Worm (Caenorhabditis elegans) whole organism, L3 larva: Measurements from ENCODE around the gene srsx-37.
A peak's percentile ranks its signal among the peaks of the same experiment; 100 is the strongest.

Experiments used
- R02D3.7 ChIP-seq: fragments of 150-350 bp; optimal IDR thresholded peaks from 2 replicates; lab custom pipeline; 2014; ENCODE audit warnings: missing biosample characterization, missing genetic modification characterization
- aly-2 ChIP-seq: fragments of 150-350 bp; optimal IDR thresholded peaks from 2 replicates; lab custom pipeline; 2014; ENCODE audit warnings: missing biosample characterization, missing genetic modification characterization
- ceh-16 ChIP-seq: sonication (generic microtip); optimal IDR thresholded peaks from 2 replicates; lab custom pipeline; 2017; ENCODE audit warnings: missing biosample characterization, missing genetic modification characterization
- ceh-28 ChIP-seq: fragments of 150-350 bp; optimal IDR thresholded peaks from 2 replicates; lab custom pipeline; 2014; ENCODE audit warnings: missing biosample characterization, missing genetic modification reagents, missing genetic modification characterization
- ceh-82 ChIP-seq: fragments of 150-350 bp; optimal IDR thresholded peaks from 2 replicates; lab custom pipeline; 2014; ENCODE audit warnings: missing biosample characterization, missing genetic modification characterization
- ceh-9 ChIP-seq: sonication (generic microtip); optimal IDR thresholded peaks from 2 replicates; lab custom pipeline; 2018; ENCODE audit warnings: missing biosample characterization, missing genetic modification characterization
- daf-12 ChIP-seq: fragments of 150-350 bp; optimal IDR thresholded peaks from 2 replicates; lab custom pipeline; 2014; ENCODE audit warnings: missing biosample characterization, missing genetic modification reagents, missing genetic modification characterization
- egl-27 ChIP-seq: sonication (generic microtip); optimal IDR thresholded peaks from 4 replicates; lab custom pipeline; 2017; ENCODE audit warnings: missing biosample characterization, missing genetic modification reagents, missing genetic modification characterization
- elt-1 ChIP-seq: fragments of 150-350 bp; optimal IDR thresholded peaks from 2 replicates; lab custom pipeline; 2014; ENCODE audit warnings: missing biosample characterization, missing genetic modification characterization
- elt-2 ChIP-seq: sonication (generic microtip); optimal IDR thresholded peaks from 2 replicates; lab custom pipeline; 2016; ENCODE audit warnings: missing genetic modification reagents, mild to moderate bottlenecking, missing genetic modification characterization, missing compliant biosample characterization
- elt-3 ChIP-seq, 3 experiments: fragments of 150-350 bp in 1 of 3; sonication (generic microtip) in 2 of 3; optimal IDR thresholded peaks; 2 replicates in 2 of 3; 4 replicates in 1 of 3; lab custom pipeline; 2014 to 2017; ENCODE audit warnings: missing biosample characterization in 3 of 3, missing genetic modification characterization in 3 of 3
- fkh-10 ChIP-seq: sonication (generic microtip); optimal IDR thresholded peaks from 2 replicates; lab custom pipeline; 2017; ENCODE audit warnings: missing biosample characterization, missing genetic modification reagents, missing genetic modification characterization
- fkh-2 ChIP-seq: fragments of 150-350 bp; optimal IDR thresholded peaks from 2 replicates; lab custom pipeline; 2014; ENCODE audit warnings: missing biosample characterization, missing genetic modification reagents, missing genetic modification characterization
- fos-1 ChIP-seq: fragments of 150-350 bp; optimal IDR thresholded peaks from 2 replicates; lab custom pipeline; 2014; ENCODE audit warnings: missing biosample characterization, missing genetic modification characterization
- hmg-11 ChIP-seq: sonication (generic microtip); optimal IDR thresholded peaks from 2 replicates; lab custom pipeline; 2016; ENCODE audit warnings: missing genetic modification characterization, missing compliant biosample characterization
- lin-15B ChIP-seq: fragments of 150-350 bp; optimal IDR thresholded peaks from 2 replicates; lab custom pipeline; 2014; ENCODE audit warnings: missing biosample characterization, missing genetic modification characterization
- lin-39 ChIP-seq: fragments of 150-350 bp; optimal IDR thresholded peaks from 2 replicates; lab custom pipeline; 2018; ENCODE audit warnings: missing biosample characterization, missing genetic modification reagents, missing genetic modification characterization
- lsy-12 ChIP-seq: sonication (generic microtip); optimal IDR thresholded peaks from 2 replicates; lab custom pipeline; 2016; ENCODE audit warnings: mild to moderate bottlenecking, missing genetic modification characterization, missing compliant biosample characterization
- mdl-1 ChIP-seq: fragments of 150-350 bp; optimal IDR thresholded peaks from 2 replicates; lab custom pipeline; 2014; ENCODE audit warnings: missing biosample characterization, missing genetic modification characterization
- mml-1 ChIP-seq: fragments of 150-350 bp; sonication (generic microtip); optimal IDR thresholded peaks from 3 replicates; lab custom pipeline; 2014; ENCODE audit warnings: missing biosample characterization, missing genetic modification characterization
- nhr-12 ChIP-seq: fragments of 150-350 bp; optimal IDR thresholded peaks from 2 replicates; lab custom pipeline; 2014; ENCODE audit warnings: missing biosample characterization, missing genetic modification characterization
- nhr-23 ChIP-seq: fragments of 150-350 bp; optimal IDR thresholded peaks from 2 replicates; lab custom pipeline; 2014; ENCODE audit warnings: missing biosample characterization, missing genetic modification reagents, missing genetic modification characterization
- nhr-25 ChIP-seq: sonication (generic microtip); optimal IDR thresholded peaks from 2 replicates; lab custom pipeline; 2017; ENCODE audit warnings: missing biosample characterization, missing genetic modification characterization
- nhr-43 ChIP-seq: sonication (generic microtip); optimal IDR thresholded peaks from 2 replicates; lab custom pipeline; 2016; ENCODE audit warnings: mild to moderate bottlenecking, missing genetic modification characterization, missing compliant biosample characterization; ENCODE audit not compliant: poor library complexity, severe bottlenecking
- nhr-76 ChIP-seq: fragments of 150-350 bp; sonication (generic microtip); optimal IDR thresholded peaks from 5 replicates; lab custom pipeline; 2014; ENCODE audit warnings: missing biosample characterization, missing genetic modification characterization
- nhr-77 ChIP-seq: fragments of 150-350 bp; optimal IDR thresholded peaks from 2 replicates; lab custom pipeline; 2014; ENCODE audit warnings: missing biosample characterization, missing genetic modification characterization
- pqm-1 ChIP-seq: fragments of 150-350 bp; optimal IDR thresholded peaks from 2 replicates; lab custom pipeline; 2017; ENCODE audit warnings: missing biosample characterization, missing genetic modification characterization, inconsistent platforms
- sea-2 ChIP-seq: fragments of 150-350 bp; sonication (generic microtip); optimal IDR thresholded peaks from 4 replicates; lab custom pipeline; 2014; ENCODE audit warnings: missing biosample characterization, missing genetic modification reagents, missing genetic modification characterization
- skn-1 ChIP-seq: fragments of 150-350 bp; optimal IDR thresholded peaks from 2 replicates; lab custom pipeline; 2014; ENCODE audit warnings: missing biosample characterization, missing genetic modification characterization
- zag-1 ChIP-seq: fragments of 150-350 bp; optimal IDR thresholded peaks from 2 replicates; lab custom pipeline; 2014; ENCODE audit warnings: missing biosample characterization, missing genetic modification characterization
- ztf-4 ChIP-seq: fragments of 150-350 bp; optimal IDR thresholded peaks from 2 replicates; lab custom pipeline; 2014; ENCODE audit warnings: missing biosample characterization, missing genetic modification characterization

srsx-37 gene

ce11 chrV:15226206-15226605, 32.7 kb downstream of the srsx-37 start:
- TF ChIP-seq nhr-77 (tag; lab: Kevin White, UChicago), result no peak
- TF ChIP-seq elt-2 (tag; lab: Kevin White, UChicago), result peak; percentile 56

ce11 chrV:15225650-15226049, 33.3 kb downstream of the srsx-37 start, which contains the start of gene srw-14:
Gene srw-14 (plus strand): TSS chrV:15225950.
- TF ChIP-seq fkh-10 (GFP tag; lab: Kevin White, UChicago) (no peak), skn-1 (tag; lab: Kevin White, UChicago) (no peak), fkh-2 (tag; lab: Kevin White, UChicago) (no peak), pqm-1 (tag; lab: Kevin White, UChicago) (no peak), sea-2 (GFP tag; lab: Kevin White, UChicago) (no peak), aly-2 (tag; lab: Kevin White, UChicago) (no peak)

- TF ChIP-seq nhr-23 (tag; lab: Kevin White, UChicago) (no peak), elt-1 (tag; lab: Kevin White, UChicago) (no peak), elt-3 (tag; optimal IDR thresholded peaks at IDR 0.05; lab: Kevin White, UChicago) (no peak), nhr-43 (no peak), sea-2 (GFP tag; lab: Kevin White, UChicago) (no peak), mdl-1 (tag; lab: Kevin White, UChicago) (no peak)
Measured at ce11 chrV:15223668-15224067, 35.3 kb downstream of the srsx-37 start, which contains the start of gene srw-24. Gene srw-24 (plus strand): TSS chrV:15223968.

- TF ChIP-seq lin-15B (tag; lab: Kevin White, UChicago) (no peak), fkh-10 (GFP tag; lab: Kevin White, UChicago) (no peak), hmg-11 (tag; lab: Kevin White, UChicago) (no peak), nhr-12 (no peak), fos-1 (tag; lab: Kevin White, UChicago) (no peak), egl-27 (tag; lab: Kevin White, UChicago) (no peak), elt-3 (tag; optimal IDR thresholded peaks at IDR 0.05; lab: Kevin White, UChicago) (no peak), ztf-4 (tag; lab: Kevin White, UChicago) (no peak), sea-2 (GFP tag; lab: Kevin White, UChicago) (no peak), daf-12 (tag; lab: Kevin White, UChicago) (no peak), lin-39 (tag; lab: Kevin White, UChicago) (no peak), R02D3.7 (tag; lab: Kevin White, UChicago) (no peak)
Measured at ce11 chrV:15221330-15221729, 37.6 kb downstream of the srsx-37 start, which contains the start of gene irld-25. Gene irld-25 (plus strand): TSS chrV:15221630.

- TF ChIP-seq mdl-1 (tag; lab: Kevin White, UChicago) (no peak), nhr-43 (no peak), R02D3.7 (tag; lab: Kevin White, UChicago) (no peak), ceh-16 (tag; lab: Kevin White, UChicago) (no peak), elt-3 (tag; optimal IDR thresholded peaks at IDR 0.05; lab: Kevin White, UChicago) (no peak), mml-1 (tag; lab: Kevin White, UChicago) (no peak), ceh-9 (tag; lab: Kevin White, UChicago) (no peak), aly-2 (tag; lab: Kevin White, UChicago) (no peak), lsy-12 (tag; lab: Kevin White, UChicago) (no peak), zag-1 (tag; lab: Kevin White, UChicago) (no peak), egl-27 (tag; lab: Kevin White, UChicago) (no peak), elt-1 (tag; lab: Kevin White, UChicago) (no peak), sea-2 (GFP tag; lab: Kevin White, UChicago) (no peak), nhr-23 (tag; lab: Kevin White, UChicago) (no peak), nhr-25 (tag; lab: Kevin White, UChicago) (no peak), ceh-28 (tag; lab: Kevin White, UChicago) (no peak), ceh-82 (tag; lab: Kevin White, UChicago) (no peak), daf-12 (tag; lab: Kevin White, UChicago) (no peak), nhr-76 (tag; lab: Kevin White, UChicago) (no peak), lin-39 (tag; lab: Kevin White, UChicago) (no peak)
Measured at ce11 chrV:15216705-15217104, 42.2 kb downstream of the srsx-37 start, which contains the start of gene sri-25. Gene sri-25 (plus strand): TSS chrV:15217005.
